Fruit fly (Drosophila melanogaster) whole organism, embryonic: ENCODE measurements around the gene CG14646.
A peak's percentile ranks its signal among the peaks of the same experiment; 100 is the strongest.

Experiments used
- CG10462 ChIP-seq: fragments of 200-800 bp; sonication (Bioruptor generic); optimal IDR thresholded peaks from 2 replicates; lab custom pipeline; 2016; ENCODE audit warnings: missing biosample characterization, missing genetic modification characterization
- CG12744 ChIP-seq: fragments of 200-800 bp; sonication (Bioruptor generic); optimal IDR thresholded peaks from 2 replicates; lab custom pipeline; 2016; ENCODE audit warnings: missing biosample characterization, missing genetic modification characterization
- CG13123 ChIP-seq: fragments of 200-800 bp; sonication (Bioruptor generic); optimal IDR thresholded peaks from 2 replicates; lab custom pipeline; 2016; ENCODE audit warnings: missing biosample characterization, missing genetic modification characterization
- CG1647 ChIP-seq: fragments of 200-800 bp; sonication (Bioruptor generic); optimal IDR thresholded peaks from 3 replicates; lab custom pipeline; 2016; ENCODE audit warnings: missing biosample characterization, missing genetic modification characterization
- CG16779 ChIP-seq: fragments of 200-800 bp; sonication (Bioruptor generic); IDR thresholded peaks from 2 replicates; pipeline ENCODE4 v1.3.6; 2022; ENCODE audit warnings: missing biosample characterization, missing genetic modification characterization
- CG18011 ChIP-seq: fragments of 200-800 bp; sonication (Bioruptor generic); optimal IDR thresholded peaks from 2 replicates; lab custom pipeline; 2017; ENCODE audit warnings: missing biosample characterization, missing genetic modification characterization, mild to moderate bottlenecking, moderate library complexity, missing genotype
- CG18599 ChIP-seq: fragments of 200-800 bp; sonication (Bioruptor generic); optimal IDR thresholded peaks from 3 replicates; lab custom pipeline; 2017; ENCODE audit warnings: missing biosample characterization, missing genetic modification characterization, mild to moderate bottlenecking, moderate library complexity, missing genetic modification reagents
- CG18619 ChIP-seq: fragments of 200-800 bp; sonication (Bioruptor generic); optimal IDR thresholded peaks from 3 replicates; lab custom pipeline; 2017; ENCODE audit warnings: missing biosample characterization, mild to moderate bottlenecking, missing genetic modification characterization
- CG4617 ChIP-seq: fragments of 200-800 bp; sonication (Bioruptor generic); optimal IDR thresholded peaks from 3 replicates; lab custom pipeline; 2016; ENCODE audit warnings: missing biosample characterization, missing genetic modification characterization, borderline replicate concordance
- CG6254 ChIP-seq: fragments of 200-800 bp; sonication (Bioruptor generic); optimal IDR thresholded peaks from 3 replicates; lab custom pipeline; 2017; ENCODE audit warnings: mild to moderate bottlenecking, missing biosample characterization, missing genetic modification reagents, missing genetic modification characterization
- CG6272 ChIP-seq: fragments of 200-800 bp; sonication (Bioruptor generic); IDR thresholded peaks from 2 replicates; pipeline ENCODE4 v1.3.6; 2022; ENCODE audit warnings: missing biosample characterization, missing genetic modification characterization
- CG6689 ChIP-seq: fragments of 200-800 bp; sonication (Bioruptor generic); IDR thresholded peaks from 2 replicates; pipeline ENCODE4 v1.3.6; 2022; ENCODE audit warnings: missing biosample characterization, missing genetic modification characterization
- CG7271 ChIP-seq: fragments of 200-800 bp; sonication (Bioruptor generic); optimal IDR thresholded peaks from 2 replicates; lab custom pipeline; 2018; ENCODE audit warnings: missing biosample characterization, mild to moderate bottlenecking, missing genetic modification characterization, moderate library complexity
- CG7372 ChIP-seq: fragments of 200-800 bp; sonication (Bioruptor generic); IDR thresholded peaks from 2 replicates; pipeline ENCODE4 v1.3.6; 2022; ENCODE audit warnings: missing biosample characterization, missing genetic modification characterization
- CG7963 ChIP-seq: fragments of 200-800 bp; sonication (Bioruptor generic); IDR thresholded peaks from 3 replicates; pipeline ENCODE4 v1.3.6; 2022; ENCODE audit warnings: missing biosample characterization, missing genetic modification characterization; ENCODE audit not compliant: partially characterized antibody
- CG8290 ChIP-seq, 3 experiments: fragments of 200-800 bp; sonication (Bioruptor generic); optimal IDR thresholded peaks; 2 replicates each; lab custom pipeline; 2016 to 2019; ENCODE audit warnings: missing biosample characterization in 3 of 3, missing genetic modification characterization in 3 of 3, mild to moderate bottlenecking in 2 of 3, moderate library complexity in 1 of 3
- CG8388 ChIP-seq: fragments of 200-800 bp; sonication (Bioruptor generic); optimal IDR thresholded peaks from 2 replicates; lab custom pipeline; 2019; ENCODE audit warnings: missing biosample characterization, mild to moderate bottlenecking, missing genetic modification characterization, moderate library complexity
- CG8478 ChIP-seq: fragments of >200 bp; optimal IDR thresholded peaks from 2 replicates; lab custom pipeline; 2018
- CG8765 ChIP-seq: fragments of 200-800 bp; sonication (Bioruptor generic); IDR thresholded peaks from 2 replicates; pipeline ENCODE4 v1.3.6; 2022; ENCODE audit warnings: missing biosample characterization, missing genetic modification characterization
- Dip2 ChIP-seq: fragments of 200-800 bp; sonication (Bioruptor generic); IDR thresholded peaks from 2 replicates; pipeline ENCODE4 v1.3.6; 2022; ENCODE audit warnings: missing biosample characterization, missing genetic modification characterization
- H2.0 ChIP-seq: fragments of 200-800 bp; sonication (Bioruptor generic); IDR thresholded peaks from 2 replicates; pipeline ENCODE4 v1.3.6; 2022; ENCODE audit warnings: missing biosample characterization, missing genetic modification characterization
- HmgD ChIP-seq: fragments of 200-800 bp; sonication (Bioruptor generic); optimal IDR thresholded peaks from 3 replicates; lab custom pipeline; 2016; ENCODE audit warnings: missing biosample characterization, missing genetic modification characterization
- Lim3 ChIP-seq: fragments of 200-800 bp; sonication (Bioruptor generic); IDR thresholded peaks from 2 replicates; pipeline ENCODE4 v1.3.6; 2022; ENCODE audit warnings: missing biosample characterization, missing genetic modification characterization
- Pdp1 ChIP-seq, 2 experiments: fragments of 200-800 bp; sonication (Bioruptor generic); optimal IDR thresholded peaks; 3 replicates each; lab custom pipeline; 2016; ENCODE audit warnings: missing biosample characterization in 2 of 2, missing genetic modification characterization in 2 of 2, mild to moderate bottlenecking in 1 of 2, moderate library complexity in 1 of 2
- Tbp ChIP-seq: fragments of >200 bp; optimal IDR thresholded peaks from 2 replicates; lab custom pipeline; 2018; ENCODE audit warnings: missing biosample characterization, missing genetic modification characterization
- YL-1 ChIP-seq: fragments of 200-800 bp; sonication (Bioruptor generic); optimal IDR thresholded peaks from 3 replicates; lab custom pipeline; 2017; ENCODE audit warnings: missing biosample characterization, mild to moderate bottlenecking, missing genetic modification characterization
- abd-A ChIP-seq: fragments of 200-800 bp; sonication (Bioruptor generic); optimal IDR thresholded peaks from 3 replicates; lab custom pipeline; 2019; ENCODE audit warnings: missing biosample characterization, mild to moderate bottlenecking, missing genetic modification characterization, moderate library complexity
- al ChIP-seq: fragments of 200-800 bp; sonication (Bioruptor generic); IDR thresholded peaks from 2 replicates; pipeline ENCODE4 v1.3.6; 2022; ENCODE audit warnings: missing biosample characterization, missing genetic modification characterization
- amos ChIP-seq: fragments of 200-800 bp; sonication (Bioruptor generic); IDR thresholded peaks from 2 replicates; pipeline ENCODE4 v1.3.6; 2022; ENCODE audit warnings: missing biosample characterization, missing genetic modification characterization; ENCODE audit not compliant: partially characterized antibody
- ase ChIP-seq: fragments of 200-800 bp; sonication (Bioruptor generic); IDR thresholded peaks from 3 replicates; pipeline ENCODE4 v1.3.6; 2022; ENCODE audit warnings: missing biosample characterization, missing genetic modification characterization
- ash1 ChIP-seq: fragments of 200-800 bp; sonication (Bioruptor generic); optimal IDR thresholded peaks from 2 replicates; lab custom pipeline; 2018; ENCODE audit warnings: missing biosample characterization, mild to moderate bottlenecking, missing genetic modification characterization
- bbx ChIP-seq: fragments of 200-800 bp; sonication (Bioruptor generic); IDR thresholded peaks from 2 replicates; pipeline ENCODE4 v1.3.6; 2022; ENCODE audit warnings: missing biosample characterization, missing genetic modification characterization; ENCODE audit not compliant: partially characterized antibody
- ci ChIP-seq: fragments of 200-800 bp; sonication (Bioruptor generic); IDR thresholded peaks from 3 replicates; pipeline ENCODE4 v1.3.6; 2022; ENCODE audit warnings: missing biosample characterization, missing genetic modification characterization
- esg ChIP-seq: fragments of 200-800 bp; sonication (Bioruptor generic); conservative IDR thresholded peaks from 2 replicates; pipeline ENCODE4 v1.3.6; 2022; ENCODE audit warnings: missing biosample characterization, missing genetic modification characterization
- exex ChIP-seq: fragments of 200-800 bp; sonication (Bioruptor generic); optimal IDR thresholded peaks from 4 replicates; lab custom pipeline; 2018; ENCODE audit warnings: missing biosample characterization, mild to moderate bottlenecking, missing genetic modification characterization, moderate library complexity
- fd102C ChIP-seq: fragments of 200-800 bp; sonication (Bioruptor generic); optimal IDR thresholded peaks from 2 replicates; lab custom pipeline; 2018; ENCODE audit warnings: missing biosample characterization, mild to moderate bottlenecking, missing genetic modification characterization, moderate library complexity
- fu2 ChIP-seq: fragments of 200-800 bp; sonication (Bioruptor generic); optimal IDR thresholded peaks from 2 replicates; lab custom pipeline; 2016; ENCODE audit warnings: missing biosample characterization, missing genetic modification characterization
- kni ChIP-seq: fragments of 200-800 bp; sonication (Bioruptor generic); optimal IDR thresholded peaks from 3 replicates; lab custom pipeline; 2017; ENCODE audit warnings: mild to moderate bottlenecking, missing biosample characterization, missing genetic modification reagents, missing genetic modification characterization
- knrl ChIP-seq: fragments of 200-800 bp; sonication (Bioruptor generic); IDR thresholded peaks from 3 replicates; pipeline ENCODE4 v1.3.6; 2022; ENCODE audit warnings: missing biosample characterization, missing genetic modification characterization; ENCODE audit not compliant: partially characterized antibody
- maf-S ChIP-seq: fragments of 200-800 bp; sonication (Bioruptor generic); optimal IDR thresholded peaks from 2 replicates; lab custom pipeline; 2016; ENCODE audit warnings: missing biosample characterization, missing genetic modification characterization
- nom ChIP-seq: fragments of 200-800 bp; sonication (Bioruptor generic); optimal IDR thresholded peaks from 2 replicates; lab custom pipeline; 2017; ENCODE audit warnings: missing biosample characterization, missing genetic modification characterization, mild to moderate bottlenecking, moderate library complexity, missing genetic modification reagents
- org-1 ChIP-seq: fragments of 200-800 bp; sonication (Bioruptor generic); optimal IDR thresholded peaks from 2 replicates; lab custom pipeline; 2017; ENCODE audit warnings: missing biosample characterization, missing genetic modification characterization
- otp ChIP-seq: fragments of 200-800 bp; sonication (Bioruptor generic); IDR thresholded peaks from 3 replicates; pipeline ENCODE4, ENCODE4 v1.3.6; 2022; ENCODE audit warnings: missing biosample characterization, missing genetic modification characterization
- scrt ChIP-seq: fragments of 200-800 bp; sonication (Bioruptor generic); optimal IDR thresholded peaks from 2 replicates; lab custom pipeline; 2018; ENCODE audit warnings: missing biosample characterization, mild to moderate bottlenecking, missing genetic modification characterization, moderate library complexity
- slbo ChIP-seq: fragments of 200-800 bp; sonication (Bioruptor generic); IDR thresholded peaks from 2 replicates; pipeline ENCODE4 v1.3.6; 2022; ENCODE audit warnings: missing biosample characterization, missing genetic modification characterization
- slou ChIP-seq: fragments of 200-800 bp; sonication (Bioruptor generic); optimal IDR thresholded peaks from 3 replicates; lab custom pipeline; 2016; ENCODE audit warnings: missing biosample characterization, missing genetic modification characterization
- sna ChIP-seq: fragments of 200-800 bp; sonication (Bioruptor generic); IDR thresholded peaks from 2 replicates; pipeline ENCODE4 v1.3.6; 2022; ENCODE audit warnings: missing biosample characterization, missing genetic modification characterization; ENCODE audit not compliant: partially characterized antibody
- tap ChIP-seq: fragments of 200-800 bp; optimal IDR thresholded peaks from 3 replicates; lab custom pipeline; 2019; ENCODE audit warnings: missing biosample characterization, mild to moderate bottlenecking, missing genetic modification characterization, moderate library complexity
- unc-4 ChIP-seq: fragments of 200-800 bp; sonication (Bioruptor generic); IDR thresholded peaks from 2 replicates; pipeline ENCODE4 v1.3.6; 2022; ENCODE audit warnings: missing biosample characterization, missing genetic modification characterization; ENCODE audit not compliant: partially characterized antibody
- vnd ChIP-seq: fragments of 200-800 bp; sonication (Bioruptor generic); IDR thresholded peaks from 3 replicates; pipeline ENCODE4 v1.3.6; 2022; ENCODE audit warnings: missing biosample characterization, missing genetic modification characterization; ENCODE audit not compliant: partially characterized antibody

CG14646 gene

DNA sequence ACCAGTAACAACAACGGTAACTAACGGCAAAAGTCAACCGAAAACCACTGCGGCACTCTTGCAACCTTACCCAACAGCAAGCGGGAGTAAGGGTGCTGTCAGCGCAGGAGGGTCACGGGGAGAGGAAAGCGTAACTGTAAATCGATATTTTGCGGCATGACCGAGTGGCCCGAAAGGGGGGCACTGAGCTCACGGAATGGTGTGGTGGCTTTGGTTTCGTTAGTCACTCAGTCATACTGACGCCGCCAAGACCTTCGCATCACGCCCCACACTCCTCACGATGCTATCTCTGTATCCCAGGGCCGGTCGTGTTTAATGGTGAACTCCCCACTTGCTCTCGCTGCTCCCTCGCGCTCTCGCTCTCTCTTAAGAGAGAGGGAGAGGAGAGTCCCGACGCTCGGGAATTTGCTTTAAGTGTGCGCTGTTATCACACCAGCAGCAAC, 29.5 kb upstream of the CG14646 start (continued):
- TF ChIP-seq fu2 (GFP tag; lab: Kevin White, UChicago) (no peak), CG18619 (GFP tag; lab: Kevin White, UChicago) (no peak), CG6689 (GFP tag; lab: Robert Waterston, UW) (no peak), HmgD (GFP tag; lab: Kevin White, UChicago) (no peak), CG10462 (GFP tag; lab: Kevin White, UChicago) (no peak), amos (0 out of 2 replicates have a peak, but pooled peaks have one; percentile 19), Tbp (GFP tag; lab: Kevin White, UChicago) (no peak), CG6272 (GFP tag; lab: Robert Waterston, UW) (no peak), CG8478 (lab: Kevin White, UChicago) (peak; percentile 29), H2.0 (no peak), CG18599 (GFP tag; lab: Kevin White, UChicago) (peak; percentile 41), abd-A (peak; percentile 98), fd102C (GFP tag; lab: Kevin White, UChicago) (no peak), CG6254 (GFP tag; lab: Kevin White, UChicago) (no peak), CG8388 (GFP tag; lab: Kevin White, UChicago) (no peak), CG7372 (no peak), YL-1 (no peak), Pdp1 (GFP tag; optimal IDR thresholded peaks at IDR 0.05; lab: Kevin White, UChicago) (peak in 1 of 2 experiments; percentile 0), CG13123 (GFP tag; lab: Kevin White, UChicago) (no peak), unc-4 (no peak), tap (tag; lab: Kevin White, UChicago) (no peak), scrt (GFP tag; lab: Kevin White, UChicago) (no peak), slou (GFP tag; lab: Kevin White, UChicago) (no peak), CG1647 (no peak), CG7963 (GFP tag; lab: Robert Waterston, UW) (no peak), CG12744 (GFP tag; lab: Kevin White, UChicago) (no peak), CG7271 (tag; lab: Kevin White, UChicago) (no peak), sna (GFP tag; lab: Robert Waterston, UW) (no peak), knrl (GFP tag; lab: Robert Waterston, UW) (0 out of 3 replicates have a peak, but pooled peaks have one; percentile 26), CG8290 (GFP tag; optimal IDR thresholded peaks at IDR 0.05; lab: Kevin White, UChicago) (no peak), CG8290 (tag; optimal IDR thresholded peaks at IDR 0.05; lab: Kevin White, UChicago) (peak in 1 of 2 experiments; percentile 40), ci (GFP tag; lab: Robert Waterston, UW) (no peak), exex (no peak), otp (GFP tag; lab: Robert Waterston, UW) (no peak), CG16779 (GFP tag; lab: Robert Waterston, UW) (0 out of 2 replicates have a peak, but pooled peaks have one; percentile 11), slbo (no peak), kni (GFP tag; lab: Kevin White, UChicago) (no peak), CG8765 (GFP tag; lab: Robert Waterston, UW) (no peak), ash1 (GFP tag; lab: Kevin White, UChicago) (no peak), ase (GFP tag; lab: Robert Waterston, UW) (no peak), Dip2 (GFP tag; lab: Robert Waterston, UW) (no peak), al (GFP tag; lab: Robert Waterston, UW) (no peak), vnd (no peak), esg (GFP tag; lab: Robert Waterston, UW) (no peak), Lim3 (GFP tag; lab: Robert Waterston, UW) (no peak), bbx (GFP tag; lab: Robert Waterston, UW) (peak; percentile 63), org-1 (GFP tag; lab: Kevin White, UChicago) (no peak), CG4617 (GFP tag; lab: Kevin White, UChicago) (no peak), nom (GFP tag; lab: Kevin White, UChicago) (no peak), CG18011 (GFP tag; lab: Kevin White, UChicago) (no peak), maf-S (GFP tag; lab: Kevin White, UChicago) (no peak)
